Worm (Caenorhabditis elegans) whole organism, L1 larva: ENCODE results near the gene cgt-3.
"Not testable (repeated sequence)": the region's sequence is repeated elsewhere in the genome, so short reads cannot be mapped to it uniquely, and the experiment has no call there.

Experiments
- C34B4.2 ChIP-seq: sonication (generic microtip); optimal IDR thresholded peaks from 2 replicates; lab custom pipeline; 2017; ENCODE audit warnings: mild to moderate bottlenecking, missing genetic modification characterization, missing compliant biosample characterization
- aly-2 ChIP-seq: fragments of 150-350 bp; optimal IDR thresholded peaks from 2 replicates; lab custom pipeline; 2014; ENCODE audit warnings: missing biosample characterization, missing genetic modification characterization
- ceh-63 ChIP-seq: fragments of 200-800 bp; sonication (Bioruptor generic); optimal IDR thresholded peaks from 2 replicates; lab custom pipeline; 2018; ENCODE audit warnings: mild to moderate bottlenecking, missing genetic modification characterization, missing compliant biosample characterization
- egl-13 ChIP-seq: sonication (generic microtip); optimal IDR thresholded peaks from 2 replicates; lab custom pipeline; 2016; ENCODE audit warnings: missing genotype, missing genetic modification reagents, missing genetic modification characterization, missing compliant biosample characterization
- elt-3 ChIP-seq, 6 experiments: fragments of 150-350 bp in 1 of 6; sonication (generic microtip); optimal IDR thresholded peaks; 2 replicates each; lab custom pipeline; 2017 to 2018; ENCODE audit warnings: missing biosample characterization in 6 of 6, missing genetic modification characterization in 6 of 6, inconsistent platforms in 1 of 6
- hlh-17 ChIP-seq: fragments of 200-800 bp; sonication (Bioruptor generic); optimal IDR thresholded peaks from 2 replicates; lab custom pipeline; 2018; ENCODE audit warnings: missing genetic modification characterization, mild to moderate bottlenecking, missing compliant biosample characterization, moderate library complexity, borderline replicate concordance
- lin-13 ChIP-seq: fragments of 150-350 bp; optimal IDR thresholded peaks from 2 replicates; lab custom pipeline; 2014; ENCODE audit warnings: missing biosample characterization, missing genetic modification reagents, missing genetic modification characterization
- lsy-2 ChIP-seq, 2 experiments: fragments of 150-350 bp; optimal IDR thresholded peaks; 2 replicates each; lab custom pipeline; 2014; ENCODE audit warnings: missing biosample characterization in 2 of 2, missing genetic modification characterization in 2 of 2
- snpc-4 ChIP-seq: fragments of 150-350 bp; optimal IDR thresholded peaks from 2 replicates; lab custom pipeline; 2014; ENCODE audit warnings: missing biosample characterization, missing genetic modification characterization
- sox-4 ChIP-seq: sonication (generic microtip); optimal IDR thresholded peaks from 2 replicates; lab custom pipeline; 2016; ENCODE audit warnings: missing genetic modification characterization, missing compliant biosample characterization
- unc-62 ChIP-seq: fragments of 150-350 bp; optimal IDR thresholded peaks from 2 replicates; lab custom pipeline; 2014; ENCODE audit warnings: missing biosample characterization, missing genetic modification reagents, missing genetic modification characterization
- unc-98 ChIP-seq: fragments of 200-800 bp; sonication (Bioruptor generic); IDR thresholded peaks from 2 replicates; pipeline ENCODE4 v1.3.6; 2022; ENCODE audit warnings: missing genetic modification characterization, missing compliant biosample characterization
- zag-1 ChIP-seq: fragments of 150-350 bp; optimal IDR thresholded peaks from 2 replicates; lab custom pipeline; 2014; ENCODE audit warnings: missing biosample characterization, missing genetic modification characterization

DNA sequence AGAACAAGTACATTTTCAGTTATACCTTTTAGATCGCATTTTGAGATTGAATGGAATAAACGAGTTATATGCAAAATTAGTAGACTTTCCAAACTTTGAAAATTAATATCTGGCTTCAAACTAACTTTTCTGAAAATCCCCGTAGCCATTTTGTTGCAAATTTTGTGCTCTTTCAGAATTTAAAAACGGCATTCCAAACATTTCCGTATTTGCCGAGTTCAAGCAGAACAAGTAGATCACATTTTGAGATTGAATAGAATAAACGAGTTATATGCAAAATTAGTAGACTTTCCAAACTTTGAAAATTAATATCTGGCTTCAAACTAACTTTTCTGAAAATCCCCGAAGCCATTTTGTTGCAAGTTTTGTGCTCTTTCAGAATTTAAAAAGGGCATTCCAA lies 34.6 kb upstream of the cgt-3 start, which contains the start of gene F55C12.2:
- TF ChIP-seq lsy-2 (tag; optimal IDR thresholded peaks at IDR 0.05; lab: Kevin White, UChicago); unc-98 (GFP tag; lab: Robert Waterston, UW); C34B4.2 (tag; lab: Kevin White, UChicago); lin-13 (GFP tag; lab: Kevin White, UChicago); aly-2 (tag; lab: Kevin White, UChicago); sox-4; ceh-63 (GFP tag; lab: Kevin White, UChicago); egl-13 (tag; lab: Kevin White, UChicago); unc-62 (GFP tag; lab: Kevin White, UChicago); elt-3 (tag; optimal IDR thresholded peaks at IDR 0.05; lab: Kevin White, UChicago); snpc-4 (tag; lab: Kevin White, UChicago); hlh-17 (GFP tag; lab: Kevin White, UChicago); zag-1: not testable (repeated sequence)
